Fruit fly (Drosophila melanogaster) whole organism, wandering third instar larva: ENCODE results near the gene Bre1.
A peak's percentile ranks its signal among the peaks of the same experiment; 100 is the strongest.

ENCODE experiments used
- Abd-B ChIP-seq: fragments of >200 bp; optimal IDR thresholded peaks from 2 replicates; lab custom pipeline; 2017; ENCODE audit warnings: missing biosample characterization, missing genetic modification characterization
- CG32264 ChIP-seq: fragments of 200-800 bp; sonication (Bioruptor generic); optimal IDR thresholded peaks from 2 replicates; lab custom pipeline; 2016; ENCODE audit warnings: missing biosample characterization, missing genetic modification characterization
- CG9705 ChIP-seq: fragments of 200-800 bp; sonication (Bioruptor generic); optimal IDR thresholded peaks from 2 replicates; lab custom pipeline; 2018; ENCODE audit warnings: missing biosample characterization, mild to moderate bottlenecking, missing genetic modification characterization
- CrebA ChIP-seq: fragments of 200-800 bp; sonication (Bioruptor generic); optimal IDR thresholded peaks from 2 replicates; lab custom pipeline; 2016; ENCODE audit warnings: missing biosample characterization, mild to moderate bottlenecking, missing genetic modification characterization, borderline replicate concordance
- Dfd ChIP-seq: fragments of >200 bp; optimal IDR thresholded peaks from 2 replicates; lab custom pipeline; 2017; ENCODE audit warnings: missing biosample characterization, missing genetic modification characterization
- Dif ChIP-seq: fragments of 200-275, 200-300 bp; sonication (Bioruptor generic); optimal IDR thresholded peaks from 2 replicates; lab custom pipeline; 2018; ENCODE audit warnings: missing biosample characterization, missing genetic modification characterization; ENCODE audit not compliant: partially characterized antibody
- GATAd ChIP-seq: sonication (Bioruptor generic); optimal IDR thresholded peaks from 2 replicates; lab custom pipeline; 2016; ENCODE audit warnings: missing biosample characterization, missing genetic modification characterization
- HLH106 ChIP-seq: fragments of 200-800 bp; optimal IDR thresholded peaks from 3 replicates; lab custom pipeline; 2019; ENCODE audit warnings: missing biosample characterization, mild to moderate bottlenecking, missing genetic modification characterization, moderate library complexity
- Hnf4 ChIP-seq: fragments of 200-800 bp; sonication (Bioruptor generic); optimal IDR thresholded peaks from 2 replicates; lab custom pipeline; 2016; ENCODE audit warnings: missing biosample characterization, mild to moderate bottlenecking, missing genetic modification characterization
- Hr78 ChIP-seq: fragments of >200 bp; optimal IDR thresholded peaks from 2 replicates; lab custom pipeline; 2017; ENCODE audit warnings: missing biosample characterization, missing genetic modification characterization
- Hr83 ChIP-seq: fragments of 200-300 bp; sonication (Bioruptor generic); optimal IDR thresholded peaks from 2 replicates; lab custom pipeline; 2016; ENCODE audit warnings: missing biosample characterization, mild to moderate bottlenecking, missing genetic modification characterization, moderate library complexity; ENCODE audit not compliant: poor library complexity, severe bottlenecking
- Jra ChIP-seq: sonication (Bioruptor generic); optimal IDR thresholded peaks from 2 replicates; lab custom pipeline; 2016; ENCODE audit warnings: missing biosample characterization, missing genetic modification characterization
- Mio ChIP-seq: sonication (Bioruptor generic); optimal IDR thresholded peaks from 2 replicates; lab custom pipeline; 2016; ENCODE audit warnings: missing biosample characterization, missing genetic modification characterization
- Myc ChIP-seq: fragments of >200 bp; optimal IDR thresholded peaks from 2 replicates; lab custom pipeline; 2017
- N ChIP-seq: fragments of >200 bp; optimal IDR thresholded peaks from 2 replicates; lab custom pipeline; 2018; ENCODE audit warnings: missing biosample characterization, missing external identifiers, missing genetic modification characterization
- OdsH ChIP-seq: fragments of 200-800 bp; sonication (Bioruptor generic); optimal IDR thresholded peaks from 2 replicates; lab custom pipeline; 2016; ENCODE audit warnings: missing biosample characterization, mild to moderate bottlenecking, missing genetic modification characterization
- Rel ChIP-seq, 2 experiments: fragments of 200-800 bp; sonication (Bioruptor generic) in 1 of 2; optimal IDR thresholded peaks; 2 replicates in 1 of 2; 3 replicates in 1 of 2; lab custom pipeline; 2016 to 2019; ENCODE audit warnings: mild to moderate bottlenecking in 2 of 2, missing biosample characterization in 2 of 2, missing genetic modification characterization in 2 of 2, moderate library complexity in 1 of 2
- Sp1 ChIP-seq: fragments of 200-800 bp; sonication (Bioruptor generic); optimal IDR thresholded peaks from 3 replicates; lab custom pipeline; 2019; ENCODE audit warnings: missing biosample characterization, mild to moderate bottlenecking, missing genetic modification characterization, moderate library complexity
- Vsx2 ChIP-seq: fragments of 200-300, 225-300 bp; sonication (Bioruptor generic); optimal IDR thresholded peaks from 2 replicates; lab custom pipeline; 2018; ENCODE audit warnings: missing biosample characterization, missing genetic modification characterization; ENCODE audit not compliant: partially characterized antibody
- br ChIP-seq: fragments of 200-800 bp; sonication (Bioruptor generic); optimal IDR thresholded peaks from 2 replicates; lab custom pipeline; 2016; ENCODE audit warnings: missing biosample characterization, missing genetic modification characterization
- brk ChIP-seq: fragments of 200-800 bp; sonication (Bioruptor generic); optimal IDR thresholded peaks from 2 replicates; lab custom pipeline; 2016; ENCODE audit warnings: missing biosample characterization, mild to moderate bottlenecking, missing genetic modification characterization
- dl ChIP-seq, 2 experiments: fragments of 175-275, 200-275 bp in 1 of 2; fragments of 200-275 bp in 1 of 2; sonication (Bioruptor generic); optimal IDR thresholded peaks; lab custom pipeline; 2018; ENCODE audit warnings: mild to moderate bottlenecking in 2 of 2, missing biosample characterization in 2 of 2, missing genetic modification characterization in 2 of 2, moderate library complexity in 2 of 2; ENCODE audit not compliant: partially characterized antibody in 2 of 2, insufficient read depth in 1 of 2
- dmrt93B ChIP-seq: fragments of 200-800 bp; sonication (Bioruptor generic); optimal IDR thresholded peaks from 2 replicates; lab custom pipeline; 2018; ENCODE audit warnings: missing biosample characterization, mild to moderate bottlenecking, missing genetic modification characterization
- dsf ChIP-seq: sonication (Bioruptor generic); optimal IDR thresholded peaks from 2 replicates; lab custom pipeline; 2016; ENCODE audit warnings: missing biosample characterization, missing genetic modification characterization, borderline replicate concordance
- ey ChIP-seq: fragments of 200-800 bp; sonication (Bioruptor generic); optimal IDR thresholded peaks from 2 replicates; lab custom pipeline; 2016; ENCODE audit warnings: missing biosample characterization, missing genetic modification characterization
- foxo ChIP-seq, 2 experiments: fragments of 200-800 bp; sonication (Bioruptor generic); optimal IDR thresholded peaks; 2 replicates in 1 of 2; 3 replicates in 1 of 2; lab custom pipeline; 2016 to 2017; ENCODE audit warnings: missing biosample characterization in 2 of 2, missing genetic modification characterization in 2 of 2
- fru ChIP-seq: fragments of 200-800 bp; sonication (Bioruptor generic); optimal IDR thresholded peaks from 3 replicates; lab custom pipeline; 2016; ENCODE audit warnings: missing biosample characterization, mild to moderate bottlenecking, missing genetic modification characterization
- h ChIP-seq: fragments of 200-800 bp; sonication (Bioruptor generic); optimal IDR thresholded peaks from 3 replicates; lab custom pipeline; 2016; ENCODE audit warnings: missing biosample characterization, mild to moderate bottlenecking, missing genetic modification characterization
- jim ChIP-seq: fragments of 175-275, 200-325 bp; sonication (Bioruptor generic); optimal IDR thresholded peaks from 2 replicates; lab custom pipeline; 2016; ENCODE audit warnings: missing biosample characterization, mild to moderate bottlenecking, missing genetic modification characterization
- lola ChIP-seq: fragments of >200 bp; optimal IDR thresholded peaks from 2 replicates; lab custom pipeline; 2017; ENCODE audit warnings: missing biosample characterization, missing genetic modification characterization
- pan ChIP-seq: fragments of >200 bp; optimal IDR thresholded peaks from 2 replicates; lab custom pipeline; 2017
- psq ChIP-seq: fragments of 200-800 bp; sonication (Bioruptor generic); optimal IDR thresholded peaks from 3 replicates; lab custom pipeline; 2017; ENCODE audit warnings: missing biosample characterization, mild to moderate bottlenecking, missing genetic modification characterization, moderate library complexity
- rgr ChIP-seq: fragments of 200-800 bp; sonication (Bioruptor generic); optimal IDR thresholded peaks from 3 replicates; lab custom pipeline; 2016; ENCODE audit warnings: missing biosample characterization, mild to moderate bottlenecking, missing genetic modification characterization
- sage ChIP-seq: fragments of 200-800 bp; sonication (Bioruptor generic); optimal IDR thresholded peaks from 2 replicates; lab custom pipeline; 2016; ENCODE audit warnings: missing biosample characterization, mild to moderate bottlenecking, missing genetic modification characterization
- sv ChIP-seq: fragments of 200-800 bp; sonication (Bioruptor generic); optimal IDR thresholded peaks from 3 replicates; lab custom pipeline; 2016; ENCODE audit warnings: missing biosample characterization, missing genetic modification characterization
- tai ChIP-seq: sonication (Bioruptor generic); optimal IDR thresholded peaks from 2 replicates; lab custom pipeline; 2016; ENCODE audit warnings: missing biosample characterization, missing genetic modification characterization
- usp ChIP-seq: fragments of >200 bp; optimal IDR thresholded peaks from 2 replicates; lab custom pipeline; 2017; ENCODE audit warnings: missing biosample characterization, missing genetic modification characterization
- woc ChIP-seq: sonication (Bioruptor generic); optimal IDR thresholded peaks from 2 replicates; lab custom pipeline; 2016; ENCODE audit warnings: missing biosample characterization, mild to moderate bottlenecking, missing genetic modification characterization

Bre1 gene

dm6 chr3L:5752903-5753604 is 40.9 kb downstream of the Bre1 start, which contains the start of gene Usp47 (continued):
- no peak for TF ChIP-seq dl (GFP tag; optimal IDR thresholded peaks at IDR 0.05; lab: Kevin White, UChicago; ENCODE audit: insufficient read depth in 1 of 2, partially characterized antibody in 2 of 2)
- no peak for TF ChIP-seq psq (GFP tag; lab: Kevin White, UChicago)
- TF ChIP-seq foxo (GFP tag; optimal IDR thresholded peaks at IDR 0.05; lab: Kevin White, UChicago) = no peak
- TF ChIP-seq Mio = no peak

DNA sequence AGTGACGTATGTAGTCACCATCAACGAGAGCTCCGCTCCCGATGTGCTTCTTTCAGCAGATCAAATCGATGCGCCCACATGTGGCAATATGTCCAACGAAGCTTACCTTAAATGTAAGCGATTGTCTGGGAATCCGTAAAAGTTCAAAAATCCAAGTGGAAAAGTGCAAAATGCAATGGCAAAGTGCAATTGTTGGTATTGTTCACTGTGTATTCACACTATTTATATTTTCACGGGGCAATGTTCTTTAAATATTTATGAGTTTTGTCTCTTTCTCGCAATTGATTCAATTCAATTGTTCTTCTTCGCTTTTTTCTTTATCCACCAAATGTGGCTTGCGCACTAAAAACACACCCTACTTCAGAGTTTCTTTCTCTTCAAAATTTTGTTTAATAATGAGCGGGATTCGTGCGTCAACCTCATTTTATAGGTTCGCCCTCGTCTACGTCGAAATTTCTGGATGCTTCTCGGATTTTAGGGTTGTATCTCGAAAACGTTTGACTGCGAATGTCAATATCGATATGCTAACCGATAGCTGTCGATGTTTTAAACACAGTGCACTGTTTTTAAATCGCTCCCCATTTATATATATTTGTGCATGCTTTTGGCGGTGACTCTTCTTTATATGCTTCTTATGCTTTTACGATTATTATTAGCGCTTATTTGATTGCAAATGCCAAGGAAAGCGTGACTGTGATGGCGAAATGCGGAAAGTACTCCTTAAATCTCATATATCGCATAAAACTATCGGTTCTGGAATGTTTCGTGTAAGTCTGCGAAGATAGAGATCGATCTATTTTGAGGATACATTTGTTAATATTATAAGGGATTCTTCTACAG is 42.0 kb downstream of the Bre1 start, which contains the start of gene DnaJ-1:
Gene DnaJ-1 (minus strand): TSS at position 450 of the 840 bp plus-strand sequence.
- no peak for TF ChIP-seq Vsx2
- peak; percentile 23 for TF ChIP-seq fru (GFP tag; lab: Kevin White, UChicago)
- TF ChIP-seq Myc (lab: Kevin White, UChicago) = no peak
- peak; percentile 27 for TF ChIP-seq Jra (GFP tag; lab: Kevin White, UChicago)
- TF ChIP-seq Hr83 (GFP tag; lab: Kevin White, UChicago) = peak; percentile 72
- no peak for TF ChIP-seq sv (GFP tag; lab: Kevin White, UChicago)
- no peak for TF ChIP-seq CrebA (GFP tag; lab: Kevin White, UChicago)
- peak; percentile 51 for TF ChIP-seq rgr (GFP tag; lab: Kevin White, UChicago)
- peak; percentile 12 for TF ChIP-seq br (GFP tag; lab: Kevin White, UChicago)
- no peak for TF ChIP-seq jim (GFP tag; lab: Kevin White, UChicago)
- no peak for TF ChIP-seq dsf (GFP tag; lab: Kevin White, UChicago)
- no peak for TF ChIP-seq usp (GFP tag; lab: Kevin White, UChicago)
- peak; percentile 61 for TF ChIP-seq woc (GFP tag; lab: Kevin White, UChicago)
- TF ChIP-seq Rel (GFP tag; optimal IDR thresholded peaks at IDR 0.05; lab: Kevin White, UChicago) = no peak
- TF ChIP-seq Rel (tag; optimal IDR thresholded peaks at IDR 0.05; lab: Kevin White, UChicago) = no peak
- no peak for TF ChIP-seq N (GFP tag; lab: Kevin White, UChicago)
- TF ChIP-seq pan (lab: Kevin White, UChicago) = no peak
- TF ChIP-seq Sp1 (GFP tag; lab: Kevin White, UChicago) = peak; percentile 79
- no peak for TF ChIP-seq psq (GFP tag; lab: Kevin White, UChicago)
- TF ChIP-seq CG32264 (GFP tag; lab: Kevin White, UChicago) = peak; percentile 10
- TF ChIP-seq sage (GFP tag; lab: Kevin White, UChicago) = no peak
- peak; percentile 44 for TF ChIP-seq h (GFP tag; lab: Kevin White, UChicago)
- no peak for TF ChIP-seq ey (GFP tag; lab: Kevin White, UChicago)
- TF ChIP-seq dmrt93B (GFP tag; lab: Kevin White, UChicago) = no peak
- TF ChIP-seq Hnf4 (GFP tag; lab: Kevin White, UChicago) = no peak
- TF ChIP-seq Dif (GFP tag; lab: Kevin White, UChicago) = no peak
- TF ChIP-seq Mio = no peak
- TF ChIP-seq HLH106 (tag; lab: Kevin White, UChicago) = peak; percentile 8
- TF ChIP-seq Abd-B (GFP tag; lab: Kevin White, UChicago) = no peak
- no peak for TF ChIP-seq tai
- TF ChIP-seq GATAd (GFP tag; lab: Kevin White, UChicago) = no peak
- TF ChIP-seq dl (GFP tag; optimal IDR thresholded peaks at IDR 0.05; lab: Kevin White, UChicago; ENCODE audit: insufficient read depth in 1 of 2, partially characterized antibody in 2 of 2) = no peak
- TF ChIP-seq OdsH (GFP tag; lab: Kevin White, UChicago) = peak; percentile 18
- peak in 1 of 2 experiments; percentile 37 for TF ChIP-seq foxo (GFP tag; optimal IDR thresholded peaks at IDR 0.05; lab: Kevin White, UChicago)
- no peak for TF ChIP-seq Dfd (GFP tag; lab: Kevin White, UChicago)
- no peak for TF ChIP-seq lola (GFP tag; lab: Kevin White, UChicago)
- no peak for TF ChIP-seq CG9705 (GFP tag; lab: Kevin White, UChicago)
- TF ChIP-seq brk (GFP tag; lab: Kevin White, UChicago) = no peak
- no peak for TF ChIP-seq Hr78 (GFP tag; lab: Kevin White, UChicago)
